Fruit fly (Drosophila melanogaster) whole organism, embryonic: ENCODE measurements around the gene Mad.
A peak's percentile ranks its signal among the peaks of the same experiment; 100 is the strongest.

ENCODE experiments used
- CG10274 ChIP-seq: fragments of 200-800 bp; sonication (Bioruptor generic); optimal IDR thresholded peaks from 3 replicates; lab custom pipeline; 2017; ENCODE audit warnings: missing biosample characterization, mild to moderate bottlenecking, missing genetic modification characterization
- CG11456 ChIP-seq: fragments of 200-800 bp; sonication (Bioruptor generic); IDR thresholded peaks from 3 replicates; pipeline ENCODE4 v1.3.6; 2022; ENCODE audit warnings: missing biosample characterization, missing genetic modification characterization
- CG15479 ChIP-seq: fragments of 200-800 bp; sonication (Bioruptor generic); optimal IDR thresholded peaks from 3 replicates; lab custom pipeline; 2019; ENCODE audit warnings: missing biosample characterization, mild to moderate bottlenecking, missing genetic modification characterization, moderate library complexity
- CG15514 ChIP-seq: fragments of 200-800 bp; sonication (Bioruptor generic); optimal IDR thresholded peaks from 3 replicates; lab custom pipeline; 2017; ENCODE audit warnings: missing biosample characterization, missing genetic modification characterization, mild to moderate bottlenecking, moderate library complexity, missing genetic modification reagents
- CG16813 ChIP-seq: fragments of 200-800 bp; sonication (Bioruptor generic); IDR thresholded peaks from 3 replicates; pipeline ENCODE4 v1.3.6; 2022; ENCODE audit warnings: missing biosample characterization, missing genetic modification characterization; ENCODE audit not compliant: partially characterized antibody
- CG16863 ChIP-seq: fragments of 200-800 bp; sonication (Bioruptor generic); optimal IDR thresholded peaks from 3 replicates; lab custom pipeline; 2016; ENCODE audit warnings: missing biosample characterization, missing genetic modification characterization
- CG17385 ChIP-seq: fragments of 200-800 bp; sonication (Bioruptor generic); optimal IDR thresholded peaks from 3 replicates; lab custom pipeline; 2018; ENCODE audit warnings: missing biosample characterization, mild to moderate bottlenecking, missing genetic modification characterization
- CG18599 ChIP-seq: fragments of 200-800 bp; sonication (Bioruptor generic); optimal IDR thresholded peaks from 3 replicates; lab custom pipeline; 2017; ENCODE audit warnings: missing biosample characterization, missing genetic modification characterization, mild to moderate bottlenecking, moderate library complexity, missing genetic modification reagents
- CG18619 ChIP-seq: fragments of 200-800 bp; sonication (Bioruptor generic); optimal IDR thresholded peaks from 3 replicates; lab custom pipeline; 2017; ENCODE audit warnings: missing biosample characterization, mild to moderate bottlenecking, missing genetic modification characterization
- CG2199 ChIP-seq: fragments of 200-800 bp; sonication (Bioruptor generic); IDR thresholded peaks from 3 replicates; pipeline ENCODE4 v1.3.6; 2022; ENCODE audit warnings: missing biosample characterization, missing genetic modification characterization
- CG2712 ChIP-seq: fragments of 200-800 bp; optimal IDR thresholded peaks from 3 replicates; lab custom pipeline; 2019; ENCODE audit warnings: missing biosample characterization, mild to moderate bottlenecking, missing genetic modification characterization, moderate library complexity
- CG2889 ChIP-seq: fragments of 200-800 bp; sonication (Bioruptor generic); IDR thresholded peaks from 3 replicates; pipeline ENCODE4 v1.3.6; 2022; ENCODE audit warnings: missing biosample characterization, missing genetic modification characterization
- CG31365 ChIP-seq: fragments of 200-800 bp; sonication (Bioruptor generic); optimal IDR thresholded peaks from 2 replicates; lab custom pipeline; 2018; ENCODE audit warnings: missing biosample characterization, mild to moderate bottlenecking, missing genetic modification characterization
- CG7372 ChIP-seq: fragments of 200-800 bp; sonication (Bioruptor generic); IDR thresholded peaks from 2 replicates; pipeline ENCODE4 v1.3.6; 2022; ENCODE audit warnings: missing biosample characterization, missing genetic modification characterization
- CG8765 ChIP-seq: fragments of 200-800 bp; sonication (Bioruptor generic); IDR thresholded peaks from 2 replicates; pipeline ENCODE4 v1.3.6; 2022; ENCODE audit warnings: missing biosample characterization, missing genetic modification characterization
- CG9727 ChIP-seq: fragments of 200-800 bp; sonication (Bioruptor generic); optimal IDR thresholded peaks from 3 replicates; lab custom pipeline; 2017; ENCODE audit warnings: missing biosample characterization, mild to moderate bottlenecking, missing genetic modification characterization
- D19A ChIP-seq: fragments of 200-800 bp; optimal IDR thresholded peaks from 3 replicates; lab custom pipeline; 2019; ENCODE audit warnings: missing biosample characterization, mild to moderate bottlenecking, missing genetic modification characterization, moderate library complexity
- Dek ChIP-seq: fragments of 200-800 bp; sonication (Bioruptor generic); optimal IDR thresholded peaks from 3 replicates; lab custom pipeline; 2019; ENCODE audit warnings: missing biosample characterization, mild to moderate bottlenecking, missing genetic modification characterization, moderate library complexity
- GATAe ChIP-seq: fragments of 200-800 bp; sonication (Bioruptor generic); conservative IDR thresholded peaks from 2 replicates; pipeline ENCODE4 v1.3.6; 2022; ENCODE audit warnings: missing biosample characterization, missing genetic modification characterization
- H2.0 ChIP-seq: fragments of 200-800 bp; sonication (Bioruptor generic); IDR thresholded peaks from 2 replicates; pipeline ENCODE4 v1.3.6; 2022; ENCODE audit warnings: missing biosample characterization, missing genetic modification characterization
- HLH4C ChIP-seq: fragments of 200-800 bp; sonication (Bioruptor generic); IDR thresholded peaks from 3 replicates; pipeline ENCODE4 v1.3.6; 2022; ENCODE audit warnings: missing biosample characterization, missing genetic modification characterization; ENCODE audit not compliant: partially characterized antibody
- Hmr ChIP-seq: fragments of 200-800 bp; sonication (Bioruptor generic); optimal IDR thresholded peaks from 3 replicates; lab custom pipeline; 2017; ENCODE audit warnings: mild to moderate bottlenecking, missing biosample characterization, missing genetic modification reagents, missing genetic modification characterization
- NK7.1 ChIP-seq: fragments of 200-800 bp; sonication (Bioruptor generic); optimal IDR thresholded peaks from 3 replicates; lab custom pipeline; 2016; ENCODE audit warnings: missing biosample characterization, missing genetic modification characterization
- aop ChIP-seq: fragments of 200-800 bp; sonication (Bioruptor generic); IDR thresholded peaks from 2 replicates; pipeline ENCODE4 v1.3.6; 2022; ENCODE audit warnings: missing biosample characterization, missing genetic modification characterization
- cg ChIP-seq: fragments of 200-800 bp; sonication (Bioruptor generic); optimal IDR thresholded peaks from 3 replicates; lab custom pipeline; 2019; ENCODE audit warnings: missing biosample characterization, mild to moderate bottlenecking, missing genetic modification characterization, moderate library complexity
- chif ChIP-seq, 2 experiments: fragments of 200-800 bp; sonication (Bioruptor generic); optimal IDR thresholded peaks; 3 replicates each; lab custom pipeline; 2016; ENCODE audit warnings: missing biosample characterization in 2 of 2, missing genetic modification characterization in 2 of 2
- crol ChIP-seq: fragments of 200-800 bp; sonication (Bioruptor generic); IDR thresholded peaks from 2 replicates; pipeline ENCODE4 v1.3.6; 2022; ENCODE audit warnings: missing biosample characterization, missing genetic modification characterization
- ems ChIP-seq: fragments of 200-800 bp; sonication (Bioruptor generic); optimal IDR thresholded peaks from 3 replicates; lab custom pipeline; 2016; ENCODE audit warnings: missing biosample characterization, missing genetic modification characterization
- exex ChIP-seq: fragments of 200-800 bp; sonication (Bioruptor generic); optimal IDR thresholded peaks from 4 replicates; lab custom pipeline; 2018; ENCODE audit warnings: missing biosample characterization, mild to moderate bottlenecking, missing genetic modification characterization, moderate library complexity
- gce ChIP-seq: fragments of 200-800 bp; sonication (Bioruptor generic); IDR thresholded peaks from 3 replicates; pipeline ENCODE4 v1.3.6; 2022; ENCODE audit warnings: missing biosample characterization, missing genetic modification characterization
- grn ChIP-seq: fragments of 200-800 bp; sonication (Bioruptor generic); optimal IDR thresholded peaks from 3 replicates; lab custom pipeline; 2017; ENCODE audit warnings: missing biosample characterization, missing genetic modification characterization
- ind ChIP-seq: fragments of 200-800 bp; sonication (Bioruptor generic); optimal IDR thresholded peaks from 3 replicates; lab custom pipeline; 2016; ENCODE audit warnings: missing biosample characterization, missing genetic modification characterization
- jumu ChIP-seq: fragments of 200-800 bp; sonication (Bioruptor generic); optimal IDR thresholded peaks from 3 replicates; lab custom pipeline; 2016; ENCODE audit warnings: missing biosample characterization, missing genetic modification characterization
- lab ChIP-seq: fragments of 200-800 bp; sonication (Bioruptor generic); optimal IDR thresholded peaks from 3 replicates; lab custom pipeline; 2017; ENCODE audit warnings: missing biosample characterization, missing genetic modification characterization, mild to moderate bottlenecking, moderate library complexity, missing genetic modification reagents
- mirr ChIP-seq: fragments of 200-800 bp; sonication (Bioruptor generic); optimal IDR thresholded peaks from 3 replicates; lab custom pipeline; 2018; ENCODE audit warnings: missing biosample characterization, mild to moderate bottlenecking, missing genetic modification characterization
- otp ChIP-seq: fragments of 200-800 bp; sonication (Bioruptor generic); IDR thresholded peaks from 3 replicates; pipeline ENCODE4, ENCODE4 v1.3.6; 2022; ENCODE audit warnings: missing biosample characterization, missing genetic modification characterization
- prd ChIP-seq, 3 experiments: fragments of >200 bp in 2 of 3; fragments of 200-800 bp in 1 of 3; sonication (Bioruptor generic) in 1 of 3; optimal IDR thresholded peaks in 2 of 3; IDR thresholded peaks in 1 of 3; 2 replicates in 2 of 3; 3 replicates in 1 of 3; pipeline versions ENCODE4 v1.3.6 to Lab custom; 2017 to 2022; ENCODE audit warnings: missing biosample characterization in 1 of 3, missing genetic modification characterization in 1 of 3
- row ChIP-seq: fragments of 200-800 bp; sonication (Bioruptor generic); IDR thresholded peaks from 3 replicates; pipeline ENCODE4 v1.3.6; 2022; ENCODE audit warnings: missing biosample characterization, missing genetic modification characterization
- sd ChIP-seq: fragments of 200-800 bp; sonication (Bioruptor generic); optimal IDR thresholded peaks from 3 replicates; lab custom pipeline; 2018; ENCODE audit warnings: missing biosample characterization, mild to moderate bottlenecking, missing genetic modification characterization, moderate library complexity
- seq ChIP-seq: fragments of 200-800 bp; sonication (Bioruptor generic); IDR thresholded peaks from 2 replicates; pipeline ENCODE4 v1.3.6; 2022; ENCODE audit warnings: missing biosample characterization, missing genetic modification characterization
- slbo ChIP-seq: fragments of 200-800 bp; sonication (Bioruptor generic); IDR thresholded peaks from 2 replicates; pipeline ENCODE4 v1.3.6; 2022; ENCODE audit warnings: missing biosample characterization, missing genetic modification characterization
- sug ChIP-seq: fragments of 200-800 bp; optimal IDR thresholded peaks from 2 replicates; lab custom pipeline; 2019; ENCODE audit warnings: missing biosample characterization, mild to moderate bottlenecking, missing genetic modification characterization, moderate library complexity
- tap ChIP-seq: fragments of 200-800 bp; optimal IDR thresholded peaks from 3 replicates; lab custom pipeline; 2019; ENCODE audit warnings: missing biosample characterization, mild to moderate bottlenecking, missing genetic modification characterization, moderate library complexity
- tin ChIP-seq: fragments of 200-800 bp; sonication (Bioruptor generic); optimal IDR thresholded peaks from 3 replicates; lab custom pipeline; 2016; ENCODE audit warnings: missing biosample characterization, missing genetic modification characterization

Gene Mad

DNA sequence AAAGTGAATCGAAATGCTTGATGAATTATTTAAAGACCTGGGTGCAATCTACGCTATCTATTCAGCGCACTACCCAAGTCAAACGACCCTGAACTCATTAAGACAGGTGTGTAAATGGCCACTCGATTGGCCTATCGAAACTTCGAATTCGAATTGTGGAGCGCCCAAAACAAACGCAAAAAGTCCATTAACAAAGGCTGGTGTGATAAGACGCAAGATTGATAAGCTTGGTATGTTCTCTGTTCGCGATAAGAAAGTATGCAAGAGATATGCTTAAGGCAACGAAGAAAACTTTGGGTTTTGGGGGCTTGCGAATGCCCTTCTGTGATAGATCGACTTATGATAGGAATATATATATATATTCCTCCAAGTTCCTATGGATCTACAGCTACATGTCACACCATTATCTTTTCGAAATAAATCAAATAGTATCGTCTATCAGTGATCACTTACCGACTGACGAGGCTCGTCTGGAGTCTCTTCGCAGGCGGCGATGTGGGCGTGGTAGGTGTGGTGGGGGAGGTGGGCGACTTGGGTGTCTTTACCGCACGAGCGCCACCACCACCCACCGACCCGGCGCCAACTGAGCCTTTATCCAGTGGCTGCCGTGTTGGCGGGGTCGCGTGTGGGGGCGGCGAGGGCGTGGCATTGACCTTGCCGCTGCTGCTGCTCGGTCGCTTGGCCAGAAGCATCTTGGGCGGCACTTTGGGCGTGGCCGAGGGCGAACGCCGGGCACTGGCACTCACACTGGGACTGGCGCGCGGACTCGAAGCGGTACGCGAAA, 35.7 kb downstream of the Mad start:
- no peak for TF ChIP-seq H2.0
- peak; percentile 53 for TF ChIP-seq lab (GFP tag; lab: Kevin White, UChicago)
- TF ChIP-seq D19A (tag; lab: Kevin White, UChicago), result peak; percentile 19
- 0 out of 2 replicates have a peak, but pooled peaks have one; percentile 22 for TF ChIP-seq slbo (GFP tag; lab: Robert Waterston, UW)
- no peak for TF ChIP-seq CG18619 (GFP tag; lab: Kevin White, UChicago)
- TF ChIP-seq CG15514, result no peak
- TF ChIP-seq Hmr, result no peak
- no peak for TF ChIP-seq CG18599 (GFP tag; lab: Kevin White, UChicago)
- peak; percentile 79 for TF ChIP-seq mirr
- peak; percentile 90 for TF ChIP-seq grn (GFP tag; lab: Kevin White, UChicago)
- TF ChIP-seq CG15479 (GFP tag; lab: Kevin White, UChicago), result no peak
- no peak for TF ChIP-seq CG9727
- TF ChIP-seq tin, result no peak
- TF ChIP-seq NK7.1 (GFP tag; lab: Kevin White, UChicago), result no peak
- TF ChIP-seq CG17385 (GFP tag; lab: Kevin White, UChicago), result no peak
- TF ChIP-seq gce (GFP tag; lab: Robert Waterston, UW), result no peak
- 0 out of 3 replicates have a peak, but pooled peaks have one; percentile 3 for TF ChIP-seq CG11456 (GFP tag; lab: Robert Waterston, UW)
- TF ChIP-seq seq, result no peak
- TF ChIP-seq sug, result peak; percentile 29
- no peak for TF ChIP-seq ind (GFP tag; lab: Kevin White, UChicago)
- TF ChIP-seq prd (optimal IDR thresholded peaks at IDR 0.05; lab: Kevin White, UChicago), result no peak
- TF ChIP-seq prd (GFP tag; IDR thresholded peaks at IDR 0.05; lab: Robert Waterston, UW), result no peak
- no peak for TF ChIP-seq cg (GFP tag; lab: Kevin White, UChicago)
- TF ChIP-seq CG2889 (GFP tag; lab: Robert Waterston, UW), result 0 out of 3 replicates have a peak, but pooled peaks have one; percentile 6
- TF ChIP-seq exex (tag; lab: Kevin White, UChicago), result peak; percentile 82
- TF ChIP-seq chif (GFP tag; optimal IDR thresholded peaks at IDR 0.05; lab: Kevin White, UChicago), result no peak
- TF ChIP-seq CG10274 (GFP tag; lab: Kevin White, UChicago), result peak; percentile 89
- no peak for TF ChIP-seq CG2712 (tag; lab: Kevin White, UChicago)
- no peak for TF ChIP-seq CG31365 (tag; lab: Kevin White, UChicago)
- TF ChIP-seq row, result peak; percentile 38; the same call in 2 of the 3 replicates
- TF ChIP-seq CG16863, result no peak
- TF ChIP-seq crol (GFP tag; lab: Robert Waterston, UW), result peak; percentile 56
- TF ChIP-seq ems (GFP tag; lab: Kevin White, UChicago), result no peak
- TF ChIP-seq jumu, result no peak
- TF ChIP-seq CG16813 (GFP tag; lab: Robert Waterston, UW), result no peak
- TF ChIP-seq GATAe (GFP tag; lab: Robert Waterston, UW), result peak; percentile 41; the same call in 1 of the 2 replicates
- TF ChIP-seq sd (tag; lab: Kevin White, UChicago), result peak; percentile 97
- TF ChIP-seq aop, result no peak
- TF ChIP-seq CG7372 (GFP tag; lab: Robert Waterston, UW), result no peak
- TF ChIP-seq otp (GFP tag; lab: Robert Waterston, UW), result peak; percentile 4; the same call in 1 of the 3 replicates
- no peak for TF ChIP-seq HLH4C
- TF ChIP-seq CG2199 (GFP tag; lab: Robert Waterston, UW), result no peak
- TF ChIP-seq Dek (tag; lab: Kevin White, UChicago), result no peak
- no peak for TF ChIP-seq CG8765
- TF ChIP-seq tap (tag; lab: Kevin White, UChicago), result no peak
